Worm (Caenorhabditis elegans) whole organism, L2 larva: Measurements from ENCODE around the gene F54D5.4.

Experiments used
- C34F6.9 ChIP-seq: fragments of 150-350 bp; optimal IDR thresholded peaks from 2 replicates; lab custom pipeline; 2014; ENCODE audit warnings: missing biosample characterization, missing genetic modification characterization
- F13H6.1 ChIP-seq: sonication (generic microtip); optimal IDR thresholded peaks from 2 replicates; lab custom pipeline; 2016; ENCODE audit warnings: missing genetic modification characterization, missing compliant biosample characterization
- R02D3.7 ChIP-seq: fragments of 150-350 bp; optimal IDR thresholded peaks from 2 replicates; lab custom pipeline; 2014; ENCODE audit warnings: missing biosample characterization, missing genetic modification characterization
- Y55F3AM.14 ChIP-seq: fragments of 200-800 bp; sonication (Bioruptor generic); optimal IDR thresholded peaks from 2 replicates; lab custom pipeline; 2018; ENCODE audit warnings: mild to moderate bottlenecking, missing genetic modification characterization, missing compliant biosample characterization
- ZK546.5 ChIP-seq: sonication (generic microtip); optimal IDR thresholded peaks from 2 replicates; lab custom pipeline; 2017; ENCODE audit warnings: missing biosample characterization, missing genetic modification characterization
- alr-1 ChIP-seq: fragments of 150-350 bp; optimal IDR thresholded peaks from 2 replicates; lab custom pipeline; 2014; ENCODE audit warnings: missing biosample characterization, missing genetic modification characterization
- ama-1 ChIP-seq: fragments of 150-350 bp; optimal IDR thresholded peaks from 2 replicates; lab custom pipeline; 2018; ENCODE audit warnings: inconsistent platforms
- blmp-1 ChIP-seq: sonication (generic microtip); optimal IDR thresholded peaks from 2 replicates; lab custom pipeline; 2017; ENCODE audit warnings: missing genetic modification characterization, mild to moderate bottlenecking, missing compliant biosample characterization, antibody characterized with exemption, moderate library complexity; ENCODE audit not compliant: insufficient read depth
- ceh-16 ChIP-seq: fragments of 150-350 bp; optimal IDR thresholded peaks from 2 replicates; lab custom pipeline; 2014; ENCODE audit warnings: missing biosample characterization, missing genetic modification characterization
- ceh-82 ChIP-seq: fragments of 150-350 bp; optimal IDR thresholded peaks from 2 replicates; lab custom pipeline; 2014; ENCODE audit warnings: missing biosample characterization, missing genetic modification characterization
- crh-2 ChIP-seq: sonication (generic microtip); optimal IDR thresholded peaks from 2 replicates; lab custom pipeline; 2017; ENCODE audit warnings: missing biosample characterization, missing genetic modification characterization
- dmd-4 ChIP-seq: sonication (generic microtip); optimal IDR thresholded peaks from 2 replicates; lab custom pipeline; 2017; ENCODE audit warnings: missing biosample characterization, missing genetic modification characterization
- egl-27 ChIP-seq: sonication (generic microtip); optimal IDR thresholded peaks from 3 replicates; lab custom pipeline; 2017; ENCODE audit warnings: missing biosample characterization, missing genetic modification reagents, missing genetic modification characterization
- fos-1 ChIP-seq: fragments of 150-350 bp; optimal IDR thresholded peaks from 2 replicates; lab custom pipeline; 2014; ENCODE audit warnings: missing biosample characterization, missing genetic modification characterization
- gmeb-1 ChIP-seq: fragments of 150-350 bp; optimal IDR thresholded peaks from 2 replicates; lab custom pipeline; 2014; ENCODE audit warnings: missing biosample characterization, missing genetic modification characterization
- lin-11 ChIP-seq: fragments of 150-350 bp; sonication (generic microtip); optimal IDR thresholded peaks from 2 replicates; lab custom pipeline; 2014; ENCODE audit warnings: missing biosample characterization, missing genetic modification characterization, inconsistent platforms, mixed read lengths
- lin-13 ChIP-seq: fragments of 150-350 bp; optimal IDR thresholded peaks from 2 replicates; lab custom pipeline; 2014; ENCODE audit warnings: missing biosample characterization, missing genetic modification reagents, missing genetic modification characterization
- lin-39 ChIP-seq: fragments of 150-350 bp; optimal IDR thresholded peaks from 2 replicates; lab custom pipeline; 2014; ENCODE audit warnings: missing biosample characterization, missing genetic modification reagents, missing genetic modification characterization
- lsy-2 ChIP-seq, 2 experiments: fragments of 150-350 bp in 1 of 2; sonication (generic microtip) in 1 of 2; optimal IDR thresholded peaks; 2 replicates each; lab custom pipeline; 2014 to 2017; ENCODE audit warnings: missing biosample characterization in 2 of 2, missing genetic modification characterization in 2 of 2
- mab-5 ChIP-seq: fragments of 150-350 bp; optimal IDR thresholded peaks from 2 replicates; lab custom pipeline; 2014; ENCODE audit warnings: missing biosample characterization, missing genetic modification characterization
- mbf-1 ChIP-seq: sonication (generic microtip); optimal IDR thresholded peaks from 2 replicates; lab custom pipeline; 2017; ENCODE audit warnings: missing biosample characterization, missing genetic modification characterization
- mdl-1 ChIP-seq, 2 experiments: fragments of 150-350 bp in 1 of 2; sonication (generic microtip) in 1 of 2; optimal IDR thresholded peaks; 2 replicates each; lab custom pipeline; 2017; ENCODE audit warnings: missing biosample characterization in 2 of 2, missing genetic modification characterization in 2 of 2
- nhr-10 ChIP-seq: sonication (generic microtip); optimal IDR thresholded peaks from 2 replicates; lab custom pipeline; 2017; ENCODE audit warnings: missing biosample characterization, missing genetic modification characterization
- nhr-11 ChIP-seq: fragments of 150-350 bp; optimal IDR thresholded peaks from 2 replicates; lab custom pipeline; 2014; ENCODE audit warnings: missing biosample characterization, missing genetic modification characterization
- nhr-12 ChIP-seq: fragments of 150-350 bp; optimal IDR thresholded peaks from 2 replicates; lab custom pipeline; 2014; ENCODE audit warnings: missing biosample characterization, missing genetic modification characterization
- nhr-129 ChIP-seq: fragments of 150-350 bp; optimal IDR thresholded peaks from 2 replicates; lab custom pipeline; 2014; ENCODE audit warnings: missing biosample characterization, missing genetic modification characterization
- nhr-21 ChIP-seq: fragments of 150-350 bp; optimal IDR thresholded peaks from 2 replicates; lab custom pipeline; 2014; ENCODE audit warnings: missing biosample characterization, missing genetic modification characterization
- nhr-23 ChIP-seq: fragments of 150-350 bp; optimal IDR thresholded peaks from 2 replicates; lab custom pipeline; 2014; ENCODE audit warnings: missing biosample characterization, missing genetic modification reagents, missing genetic modification characterization
- nhr-237 ChIP-seq: fragments of 150-350 bp; optimal IDR thresholded peaks from 2 replicates; lab custom pipeline; 2014; ENCODE audit warnings: missing biosample characterization, missing genetic modification characterization
- nhr-25 ChIP-seq: fragments of 150-350 bp; sonication (generic microtip); optimal IDR thresholded peaks from 3 replicates; lab custom pipeline; 2014; ENCODE audit warnings: missing biosample characterization, missing genetic modification characterization
- nhr-6 ChIP-seq: fragments of 150-350 bp; optimal IDR thresholded peaks from 2 replicates; lab custom pipeline; 2014; ENCODE audit warnings: missing biosample characterization, missing genetic modification characterization
- nhr-77 ChIP-seq: fragments of 150-350 bp; optimal IDR thresholded peaks from 2 replicates; lab custom pipeline; 2014; ENCODE audit warnings: missing biosample characterization, missing genetic modification characterization
- peb-1 ChIP-seq: fragments of 150-350 bp; optimal IDR thresholded peaks from 2 replicates; lab custom pipeline; 2014; ENCODE audit warnings: missing biosample characterization, missing genetic modification characterization
- sem-4 ChIP-seq: fragments of 150-350 bp; optimal IDR thresholded peaks from 2 replicates; lab custom pipeline; 2014; ENCODE audit warnings: missing biosample characterization, missing genetic modification reagents, missing genetic modification characterization
- skn-1 ChIP-seq: sonication (generic microtip); optimal IDR thresholded peaks from 2 replicates; lab custom pipeline; 2017; ENCODE audit warnings: missing biosample characterization, missing genetic modification characterization
- sma-3 ChIP-seq: sonication (generic microtip); optimal IDR thresholded peaks from 2 replicates; lab custom pipeline; 2016; ENCODE audit warnings: missing genetic modification reagents, missing genetic modification characterization, missing compliant biosample characterization
- sma-9 ChIP-seq, 2 experiments: fragments of 150-350 bp in 1 of 2; sonication (generic microtip) in 1 of 2; optimal IDR thresholded peaks; 2 replicates each; lab custom pipeline; 2014 to 2016; ENCODE audit warnings: missing genetic modification characterization in 2 of 2, mild to moderate bottlenecking in 1 of 2, missing biosample characterization in 1 of 2, missing compliant biosample characterization in 1 of 2, missing genetic modification reagents in 1 of 2, moderate library complexity in 1 of 2
- snpc-4 ChIP-seq: fragments of 150-350 bp; optimal IDR thresholded peaks from 2 replicates; lab custom pipeline; 2014; ENCODE audit warnings: missing biosample characterization, missing genetic modification characterization
- unc-39 ChIP-seq: fragments of 150-350 bp; optimal IDR thresholded peaks from 2 replicates; lab custom pipeline; 2014; ENCODE audit warnings: missing biosample characterization, missing genetic modification characterization
- unc-55 ChIP-seq: fragments of 150-350 bp; sonication (generic microtip); optimal IDR thresholded peaks from 3 replicates; lab custom pipeline; 2014; ENCODE audit warnings: missing biosample characterization, missing genetic modification reagents, missing genetic modification characterization
- unc-62 ChIP-seq: fragments of 150-350 bp; optimal IDR thresholded peaks from 2 replicates; lab custom pipeline; 2014; ENCODE audit warnings: missing biosample characterization, missing genetic modification reagents, missing genetic modification characterization
- zag-1 ChIP-seq: fragments of 150-350 bp; optimal IDR thresholded peaks from 2 replicates; lab custom pipeline; 2014; ENCODE audit warnings: missing biosample characterization, missing genetic modification characterization
- ztf-1 ChIP-seq: fragments of 200-800 bp; sonication (Bioruptor generic); conservative IDR thresholded peaks from 2 replicates; pipeline ENCODE4 v1.3.6; 2022; ENCODE audit warnings: missing genetic modification characterization, missing compliant biosample characterization
- ztf-11 ChIP-seq: sonication (generic microtip); optimal IDR thresholded peaks from 2 replicates; lab custom pipeline; 2017; ENCODE audit warnings: missing biosample characterization, missing genetic modification characterization
- ztf-4 ChIP-seq: fragments of 150-350 bp; optimal IDR thresholded peaks from 2 replicates; lab custom pipeline; 2014; ENCODE audit warnings: missing biosample characterization, missing genetic modification characterization

The F54D5.4 gene

DNA sequence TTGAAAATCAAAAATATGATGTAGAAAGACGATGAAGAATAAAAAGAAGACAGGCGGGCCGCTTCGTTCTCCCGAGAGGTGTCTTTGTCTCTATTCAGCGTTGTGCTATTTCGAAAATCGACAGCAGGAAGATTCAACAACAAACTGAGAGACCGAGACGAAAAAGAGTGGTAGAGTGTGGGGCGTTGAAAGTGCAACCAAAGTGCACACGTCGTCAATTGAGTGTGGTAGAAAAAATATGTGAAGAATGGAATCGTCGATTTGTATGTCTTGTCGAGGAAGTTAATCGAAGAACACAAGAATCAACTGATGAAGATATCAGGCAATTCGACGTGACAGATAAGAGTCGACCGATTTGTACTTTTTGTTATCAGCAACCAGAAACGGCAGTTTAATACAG, 49.6 kb downstream of the F54D5.4 start:
- no peak for TF ChIP-seq mbf-1
- TF ChIP-seq nhr-23: no peak
- no peak for TF ChIP-seq mab-5 (tag; lab: Kevin White, UChicago)
- TF ChIP-seq ceh-16 (tag; lab: Kevin White, UChicago): no peak
- TF ChIP-seq zag-1 (tag; lab: Kevin White, UChicago): no peak
- peak; percentile 80 for TF ChIP-seq nhr-25 (tag; lab: Kevin White, UChicago)
- no peak for TF ChIP-seq nhr-6
- peak in 1 of 2 experiments; percentile 41 for TF ChIP-seq mdl-1 (tag; optimal IDR thresholded peaks at IDR 0.05; lab: Kevin White, UChicago)
- TF ChIP-seq sem-4 (tag; lab: Kevin White, UChicago): peak; percentile 35
- no peak for TF ChIP-seq dmd-4
- no peak for TF ChIP-seq R02D3.7 (tag; lab: Kevin White, UChicago)
- peak; percentile 81 for TF ChIP-seq fos-1 (tag; lab: Kevin White, UChicago)
- peak; percentile 89 for TF ChIP-seq sma-3 (GFP tag; lab: Kevin White, UChicago)
- no peak for TF ChIP-seq unc-39 (tag; lab: Kevin White, UChicago)
- TF ChIP-seq ZK546.5: no peak
- TF ChIP-seq gmeb-1: peak; percentile 46
- no peak for TF ChIP-seq nhr-12
- TF ChIP-seq ztf-1 (GFP tag; lab: Robert Waterston, UW): no peak
- no peak for TF ChIP-seq alr-1 (tag; lab: Kevin White, UChicago)
- peak; percentile 82 for TF ChIP-seq F13H6.1 (tag; lab: Kevin White, UChicago)
- TF ChIP-seq lin-39 (tag; lab: Kevin White, UChicago): no peak
- TF ChIP-seq C34F6.9 (tag; lab: Kevin White, UChicago): peak; percentile 47
- TF ChIP-seq nhr-11 (tag; lab: Kevin White, UChicago): no peak
- peak; percentile 91 for TF ChIP-seq crh-2
- peak; percentile 71 for TF ChIP-seq egl-27 (tag; lab: Kevin White, UChicago)
- no peak for TF ChIP-seq ztf-4
- no peak for TF ChIP-seq Y55F3AM.14
- no peak for TF ChIP-seq lin-11 (tag; lab: Kevin White, UChicago)
- TF ChIP-seq snpc-4 (tag; lab: Kevin White, UChicago): no peak
- TF ChIP-seq blmp-1: peak; percentile 65
- TF ChIP-seq skn-1 (tag; lab: Kevin White, UChicago): no peak
- TF ChIP-seq unc-55 (GFP tag; lab: Kevin White, UChicago): peak; percentile 46
- no peak for TF ChIP-seq unc-62 (GFP tag; lab: Kevin White, UChicago)
- peak; percentile 17 to 60 for TF ChIP-seq lsy-2 (tag; optimal IDR thresholded peaks at IDR 0.05; lab: Kevin White, UChicago)
- TF ChIP-seq sma-9 (GFP tag; optimal IDR thresholded peaks at IDR 0.05; lab: Kevin White, UChicago): peak; percentile 97
- TF ChIP-seq sma-9 (tag; optimal IDR thresholded peaks at IDR 0.05; lab: Kevin White, UChicago): no peak
- TF ChIP-seq nhr-129: peak; percentile 69
- TF ChIP-seq ztf-11 (tag; lab: Kevin White, UChicago): no peak
- TF ChIP-seq nhr-21: peak; percentile 78
- TF ChIP-seq nhr-237 (tag; lab: Kevin White, UChicago): no peak
- peak; percentile 35 for TF ChIP-seq lin-13 (GFP tag; lab: Kevin White, UChicago)
- no peak for TF ChIP-seq ama-1
- TF ChIP-seq, all 48 proteins: peak for 17

DNA sequence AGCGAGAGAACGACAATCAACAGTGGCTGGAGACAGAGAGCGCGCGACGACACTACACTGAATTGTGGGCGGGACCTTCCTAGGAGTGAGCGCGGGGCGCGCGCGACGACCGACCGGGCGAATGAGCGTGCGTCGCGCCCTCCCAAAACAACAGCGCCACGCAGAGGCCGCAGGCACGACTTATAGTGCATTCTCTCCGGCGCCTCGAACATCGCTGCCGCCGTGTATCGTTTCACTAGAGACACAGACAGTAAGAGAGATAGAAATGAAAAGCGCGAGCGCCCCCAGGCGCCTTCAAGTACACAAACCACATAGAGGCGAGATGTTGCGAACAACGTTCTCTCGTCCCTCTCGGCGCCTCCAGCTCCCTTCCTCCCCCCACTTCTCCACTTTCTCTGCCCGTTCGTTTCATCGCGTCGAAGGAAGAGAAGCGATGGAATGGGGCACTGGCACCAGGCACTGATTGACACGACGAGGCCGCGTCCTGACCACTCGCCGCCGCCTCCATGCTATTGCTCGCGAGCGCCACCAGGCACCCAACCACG, 50.3 kb downstream of the F54D5.4 start:
- peak; percentile 61 for TF ChIP-seq nhr-129
- peak; percentile 90 for TF ChIP-seq nhr-21
- TF ChIP-seq peb-1: peak; percentile 76
- TF ChIP-seq sma-9 (GFP tag; optimal IDR thresholded peaks at IDR 0.05; lab: Kevin White, UChicago): peak; percentile 96
- peak; percentile 57 for TF ChIP-seq sma-9 (tag; optimal IDR thresholded peaks at IDR 0.05; lab: Kevin White, UChicago)
- peak; percentile 77 for TF ChIP-seq zag-1 (tag; lab: Kevin White, UChicago)
- TF ChIP-seq ztf-1 (GFP tag; lab: Robert Waterston, UW): no peak
- peak; percentile 50 for TF ChIP-seq fos-1 (tag; lab: Kevin White, UChicago)
- no peak for TF ChIP-seq R02D3.7 (tag; lab: Kevin White, UChicago)
- TF ChIP-seq ZK546.5: peak; percentile 36
- peak; percentile 25 for TF ChIP-seq gmeb-1
- peak; percentile 4 for TF ChIP-seq ceh-82 (tag; lab: Kevin White, UChicago)
- peak; percentile 97 for TF ChIP-seq F13H6.1 (tag; lab: Kevin White, UChicago)
- TF ChIP-seq unc-55 (GFP tag; lab: Kevin White, UChicago): peak; percentile 73
- peak; percentile 83 to 87 for TF ChIP-seq mdl-1 (tag; optimal IDR thresholded peaks at IDR 0.05; lab: Kevin White, UChicago)
- TF ChIP-seq sma-3 (GFP tag; lab: Kevin White, UChicago): peak; percentile 78
- TF ChIP-seq lin-39 (tag; lab: Kevin White, UChicago): no peak
- peak; percentile 85 for TF ChIP-seq crh-2
- TF ChIP-seq nhr-6: peak; percentile 37
- peak; percentile 80 for TF ChIP-seq lin-13 (GFP tag; lab: Kevin White, UChicago)
- no peak for TF ChIP-seq unc-62 (GFP tag; lab: Kevin White, UChicago)
- TF ChIP-seq ztf-4: peak; percentile 81
- peak; percentile 28 for TF ChIP-seq nhr-237 (tag; lab: Kevin White, UChicago)
- peak; percentile 88 for TF ChIP-seq egl-27 (tag; lab: Kevin White, UChicago)
- TF ChIP-seq sem-4 (tag; lab: Kevin White, UChicago): peak; percentile 91
- no peak for TF ChIP-seq lin-11 (tag; lab: Kevin White, UChicago)
- TF ChIP-seq unc-39 (tag; lab: Kevin White, UChicago): no peak
- peak; percentile 92 for TF ChIP-seq Y55F3AM.14
- TF ChIP-seq lsy-2 (tag; optimal IDR thresholded peaks at IDR 0.05; lab: Kevin White, UChicago): peak in 1 of 2 experiments; percentile 73
- TF ChIP-seq nhr-11 (tag; lab: Kevin White, UChicago): peak; percentile 64
- TF ChIP-seq skn-1 (tag; lab: Kevin White, UChicago): no peak
- TF ChIP-seq nhr-10 (tag; lab: Kevin White, UChicago): no peak
- no peak for TF ChIP-seq mbf-1
- peak; percentile 87 for TF ChIP-seq nhr-25 (tag; lab: Kevin White, UChicago)
- TF ChIP-seq snpc-4 (tag; lab: Kevin White, UChicago): peak; percentile 51
- peak; percentile 82 for TF ChIP-seq ceh-16 (tag; lab: Kevin White, UChicago)
- no peak for TF ChIP-seq nhr-77 (tag; lab: Kevin White, UChicago)
- TF ChIP-seq dmd-4: peak; percentile 49
- peak; percentile 73 for TF ChIP-seq C34F6.9 (tag; lab: Kevin White, UChicago)
- peak; percentile 89 for TF ChIP-seq blmp-1
